Fruit fly (Drosophila melanogaster) whole organism, embryonic: ENCODE measurements around the gene CG8372.

ENCODE experiments used
- CG10462 ChIP-seq: fragments of 200-800 bp; sonication (Bioruptor generic); optimal IDR thresholded peaks from 2 replicates; lab custom pipeline; 2016; ENCODE audit warnings: missing biosample characterization, missing genetic modification characterization
- CG10979 ChIP-seq: fragments of 200-800 bp; sonication (Bioruptor generic); optimal IDR thresholded peaks from 2 replicates; lab custom pipeline; 2018; ENCODE audit warnings: missing biosample characterization, mild to moderate bottlenecking, missing genetic modification characterization, moderate library complexity
- CG11247 ChIP-seq: fragments of 200-800 bp; sonication (Bioruptor generic); IDR thresholded peaks from 2 replicates; pipeline ENCODE4 v1.3.6; 2022; ENCODE audit warnings: missing biosample characterization, missing genetic modification characterization
- CG12299 ChIP-seq: fragments of 200-800 bp; sonication (Bioruptor generic); optimal IDR thresholded peaks from 2 replicates; lab custom pipeline; 2018; ENCODE audit warnings: missing biosample characterization, mild to moderate bottlenecking, missing genetic modification characterization
- CG12391 ChIP-seq: fragments of 200-800 bp; sonication (Bioruptor generic); optimal IDR thresholded peaks from 3 replicates; lab custom pipeline; 2018; ENCODE audit warnings: missing biosample characterization, mild to moderate bottlenecking, missing genetic modification characterization, moderate library complexity
- CG12744 ChIP-seq: fragments of 200-800 bp; sonication (Bioruptor generic); optimal IDR thresholded peaks from 2 replicates; lab custom pipeline; 2016; ENCODE audit warnings: missing biosample characterization, missing genetic modification characterization
- CG13775 ChIP-seq: fragments of 200-800 bp; sonication (Bioruptor generic); optimal IDR thresholded peaks from 3 replicates; lab custom pipeline; 2017; ENCODE audit warnings: missing biosample characterization, mild to moderate bottlenecking, missing genetic modification characterization
- CG1603 ChIP-seq: fragments of 200-800 bp; sonication (Bioruptor generic); optimal IDR thresholded peaks from 2 replicates; lab custom pipeline; 2019; ENCODE audit warnings: missing biosample characterization, mild to moderate bottlenecking, missing genetic modification characterization, moderate library complexity
- CG17361 ChIP-seq: fragments of 200-800 bp; sonication (Bioruptor generic); IDR thresholded peaks from 3 replicates; pipeline ENCODE4 v1.3.6; 2022; ENCODE audit warnings: missing biosample characterization, missing genetic modification characterization
- CG17568 ChIP-seq: fragments of 200-800 bp; sonication (Bioruptor generic); optimal IDR thresholded peaks from 2 replicates; lab custom pipeline; 2018; ENCODE audit warnings: missing biosample characterization, mild to moderate bottlenecking, missing genetic modification characterization, moderate library complexity
- CG6791 ChIP-seq: fragments of 200-800 bp; sonication (Bioruptor generic); IDR thresholded peaks from 3 replicates; pipeline ENCODE4 v1.3.6; 2022; ENCODE audit warnings: missing biosample characterization, missing genetic modification characterization; ENCODE audit not compliant: partially characterized antibody
- CG7745 ChIP-seq: fragments of 200-800 bp; sonication (Bioruptor generic); optimal IDR thresholded peaks from 2 replicates; lab custom pipeline; 2018; ENCODE audit warnings: missing biosample characterization, mild to moderate bottlenecking, missing genetic modification characterization, moderate library complexity
- D19B ChIP-seq: fragments of 200-800 bp; sonication (Bioruptor generic); optimal IDR thresholded peaks from 2 replicates; lab custom pipeline; 2017; ENCODE audit warnings: missing biosample characterization, mild to moderate bottlenecking, missing genetic modification characterization
- Dfd ChIP-seq, 2 experiments: fragments of >200 bp; optimal IDR thresholded peaks; 2 replicates each; lab custom pipeline; 2017; ENCODE audit warnings: missing biosample characterization in 2 of 2, missing genetic modification characterization in 2 of 2
- Gsc ChIP-seq: fragments of 200-800 bp; sonication (Bioruptor generic); IDR thresholded peaks from 2 replicates; pipeline ENCODE4 v1.3.6; 2022; ENCODE audit warnings: missing biosample characterization, missing genetic modification characterization
- HLH54F ChIP-seq: fragments of 200-800 bp; sonication (Bioruptor generic); optimal IDR thresholded peaks from 3 replicates; lab custom pipeline; 2016; ENCODE audit warnings: missing biosample characterization, missing genetic modification characterization
- HLHmδ ChIP-seq: fragments of 200-800 bp; sonication (Bioruptor generic); optimal IDR thresholded peaks from 2 replicates; lab custom pipeline; 2018; ENCODE audit warnings: missing biosample characterization, mild to moderate bottlenecking, missing genetic modification characterization, moderate library complexity
- HmgZ ChIP-seq: fragments of 200-800 bp; sonication (Bioruptor generic); optimal IDR thresholded peaks from 2 replicates; lab custom pipeline; 2018; ENCODE audit warnings: missing biosample characterization, mild to moderate bottlenecking, missing genetic modification characterization
- Jarid2 ChIP-seq: fragments of 200-800 bp; sonication (Bioruptor generic); optimal IDR thresholded peaks from 3 replicates; lab custom pipeline; 2017; ENCODE audit warnings: mild to moderate bottlenecking, missing biosample characterization, missing genetic modification reagents, missing genetic modification characterization
- Poxn ChIP-seq: fragments of 200-800 bp; sonication (Bioruptor generic); IDR thresholded peaks from 2 replicates; pipeline ENCODE4 v1.3.6; 2022; ENCODE audit warnings: missing biosample characterization, missing genetic modification characterization
- Six4 ChIP-seq: fragments of 200-800 bp; sonication (Bioruptor generic); optimal IDR thresholded peaks from 2 replicates; lab custom pipeline; 2016; ENCODE audit warnings: missing biosample characterization, missing genetic modification characterization
- Usf ChIP-seq: fragments of 200-800 bp; sonication (Bioruptor generic); optimal IDR thresholded peaks from 2 replicates; lab custom pipeline; 2017; ENCODE audit warnings: missing genotype, missing biosample characterization, missing genetic modification characterization
- ab ChIP-seq: fragments of 200-800 bp; sonication (Bioruptor generic); optimal IDR thresholded peaks from 2 replicates; lab custom pipeline; 2016; ENCODE audit warnings: missing biosample characterization, missing genetic modification characterization
- al ChIP-seq: fragments of 200-800 bp; sonication (Bioruptor generic); IDR thresholded peaks from 2 replicates; pipeline ENCODE4 v1.3.6; 2022; ENCODE audit warnings: missing biosample characterization, missing genetic modification characterization
- br ChIP-seq: fragments of >200 bp; optimal IDR thresholded peaks from 2 replicates; lab custom pipeline; 2017
- cg ChIP-seq: fragments of 200-800 bp; sonication (Bioruptor generic); optimal IDR thresholded peaks from 3 replicates; lab custom pipeline; 2019; ENCODE audit warnings: missing biosample characterization, mild to moderate bottlenecking, missing genetic modification characterization, moderate library complexity
- chinmo ChIP-seq: fragments of 200-800 bp; sonication (Bioruptor generic); IDR thresholded peaks from 4 replicates; pipeline ENCODE4 v1.3.6; 2022; ENCODE audit warnings: missing biosample characterization, missing genetic modification characterization; ENCODE audit not compliant: partially characterized antibody
- crc ChIP-seq: fragments of 200-800 bp; sonication (Bioruptor generic); optimal IDR thresholded peaks from 2 replicates; lab custom pipeline; 2016; ENCODE audit warnings: missing biosample characterization, missing genetic modification characterization
- dmrt11E ChIP-seq: fragments of 200-800 bp; sonication (Bioruptor generic); optimal IDR thresholded peaks from 3 replicates; lab custom pipeline; 2018; ENCODE audit warnings: missing biosample characterization, mild to moderate bottlenecking, missing genetic modification characterization, moderate library complexity
- esg ChIP-seq: fragments of 200-800 bp; sonication (Bioruptor generic); conservative IDR thresholded peaks from 2 replicates; pipeline ENCODE4 v1.3.6; 2022; ENCODE audit warnings: missing biosample characterization, missing genetic modification characterization
- fu2 ChIP-seq: fragments of 200-800 bp; sonication (Bioruptor generic); optimal IDR thresholded peaks from 2 replicates; lab custom pipeline; 2016; ENCODE audit warnings: missing biosample characterization, missing genetic modification characterization
- gem ChIP-seq: fragments of 200-800 bp; sonication (Bioruptor generic); optimal IDR thresholded peaks from 2 replicates; lab custom pipeline; 2019; ENCODE audit warnings: missing biosample characterization, mild to moderate bottlenecking, missing genetic modification characterization, moderate library complexity
- gsb-n ChIP-seq: fragments of 200-800 bp; sonication (Bioruptor generic); optimal IDR thresholded peaks from 3 replicates; lab custom pipeline; 2018; ENCODE audit warnings: missing biosample characterization, mild to moderate bottlenecking, missing genetic modification characterization
- jumu ChIP-seq: fragments of 200-800 bp; sonication (Bioruptor generic); optimal IDR thresholded peaks from 3 replicates; lab custom pipeline; 2016; ENCODE audit warnings: missing biosample characterization, missing genetic modification characterization
- kay ChIP-seq: fragments of 200-800 bp; sonication (Bioruptor generic); optimal IDR thresholded peaks from 2 replicates; lab custom pipeline; 2016; ENCODE audit warnings: missing biosample characterization, missing genetic modification characterization
- kni ChIP-seq: fragments of 200-800 bp; sonication (Bioruptor generic); optimal IDR thresholded peaks from 3 replicates; lab custom pipeline; 2017; ENCODE audit warnings: mild to moderate bottlenecking, missing biosample characterization, missing genetic modification reagents, missing genetic modification characterization
- lmd ChIP-seq: fragments of 200-800 bp; sonication (Bioruptor generic); IDR thresholded peaks from 2 replicates; pipeline ENCODE4 v1.3.6; 2022; ENCODE audit warnings: missing biosample characterization, missing genetic modification characterization
- lov ChIP-seq, 2 experiments: fragments of 200-800 bp in 1 of 2; fragments of >200 bp in 1 of 2; sonication (Bioruptor generic) in 1 of 2; IDR thresholded peaks in 1 of 2; optimal IDR thresholded peaks in 1 of 2; 2 replicates in 1 of 2; 3 replicates in 1 of 2; pipeline versions ENCODE4 v1.3.6 to Lab custom; 2017 to 2022; ENCODE audit warnings: missing biosample characterization in 1 of 2, missing genetic modification characterization in 1 of 2
- otp ChIP-seq: fragments of 200-800 bp; sonication (Bioruptor generic); IDR thresholded peaks from 3 replicates; pipeline ENCODE4, ENCODE4 v1.3.6; 2022; ENCODE audit warnings: missing biosample characterization, missing genetic modification characterization
- pho ChIP-seq: fragments of 200-800 bp; sonication (Bioruptor generic); optimal IDR thresholded peaks from 2 replicates; lab custom pipeline; 2016; ENCODE audit warnings: missing biosample characterization, missing genetic modification characterization
- prd ChIP-seq, 3 experiments: fragments of >200 bp in 2 of 3; fragments of 200-800 bp in 1 of 3; sonication (Bioruptor generic) in 1 of 3; optimal IDR thresholded peaks in 2 of 3; IDR thresholded peaks in 1 of 3; 2 replicates in 2 of 3; 3 replicates in 1 of 3; pipeline versions ENCODE4 v1.3.6 to Lab custom; 2017 to 2022; ENCODE audit warnings: missing biosample characterization in 1 of 3, missing genetic modification characterization in 1 of 3
- rib ChIP-seq: fragments of 200-800 bp; sonication (Bioruptor generic); IDR thresholded peaks from 2 replicates; pipeline ENCODE4 v1.3.6; 2022; ENCODE audit warnings: missing biosample characterization, missing genetic modification characterization
- scrt ChIP-seq: fragments of 200-800 bp; sonication (Bioruptor generic); optimal IDR thresholded peaks from 2 replicates; lab custom pipeline; 2018; ENCODE audit warnings: missing biosample characterization, mild to moderate bottlenecking, missing genetic modification characterization, moderate library complexity
- sd ChIP-seq: fragments of 200-800 bp; sonication (Bioruptor generic); optimal IDR thresholded peaks from 3 replicates; lab custom pipeline; 2018; ENCODE audit warnings: missing biosample characterization, mild to moderate bottlenecking, missing genetic modification characterization, moderate library complexity
- sob ChIP-seq: fragments of 200-800 bp; sonication (Bioruptor generic); IDR thresholded peaks from 2 replicates; pipeline ENCODE4 v1.3.6; 2022; ENCODE audit warnings: missing biosample characterization, missing genetic modification characterization
- sqz ChIP-seq: fragments of 200-800 bp; sonication (Bioruptor generic); optimal IDR thresholded peaks from 3 replicates; lab custom pipeline; 2018; ENCODE audit warnings: missing biosample characterization, mild to moderate bottlenecking, missing genetic modification characterization
- tgo ChIP-seq: fragments of 200-800 bp; sonication (Bioruptor generic); IDR thresholded peaks from 3 replicates; pipeline ENCODE4 v1.3.6; 2022; ENCODE audit warnings: missing biosample characterization, missing genetic modification characterization
- unpg ChIP-seq: fragments of 200-800 bp; sonication (Bioruptor generic); optimal IDR thresholded peaks from 3 replicates; lab custom pipeline; 2018; ENCODE audit warnings: missing biosample characterization, mild to moderate bottlenecking, missing genetic modification characterization, moderate library complexity
- zen ChIP-seq: fragments of 200-800 bp; sonication (Bioruptor generic); optimal IDR thresholded peaks from 3 replicates; lab custom pipeline; 2018; ENCODE audit warnings: missing biosample characterization, mild to moderate bottlenecking, missing genetic modification characterization, moderate library complexity

The CG8372 gene

dm6 chr2L:8165800-8166576 is 46.7 kb downstream of the CG8372 start (continued):
- TF ChIP-seq sob (GFP tag; lab: Robert Waterston, UW) (peak; percentile 48; the same call in 1 of the 2 replicates), CG12744 (GFP tag; lab: Kevin White, UChicago) (peak; percentile 10), zen (peak; percentile 73), CG10462 (GFP tag; lab: Kevin White, UChicago) (no peak), CG11247 (GFP tag; lab: Robert Waterston, UW) (no peak), otp (GFP tag; lab: Robert Waterston, UW) (no peak), sd (tag; lab: Kevin White, UChicago) (peak; percentile 92), br (lab: Kevin White, UChicago) (no peak), tgo (GFP tag; lab: Robert Waterston, UW) (no peak), Gsc (GFP tag; lab: Robert Waterston, UW) (no peak), crc (GFP tag; lab: Kevin White, UChicago) (no peak), kay (GFP tag; lab: Kevin White, UChicago) (no peak), al (no peak), cg (GFP tag; lab: Kevin White, UChicago) (no peak), CG1603 (tag; lab: Kevin White, UChicago) (peak; percentile 19), Poxn (no peak), prd (optimal IDR thresholded peaks at IDR 0.05; lab: Kevin White, UChicago) (no peak), prd (GFP tag; IDR thresholded peaks at IDR 0.05; lab: Robert Waterston, UW) (no peak), CG13775 (no peak), chinmo (0 out of 4 replicates have a peak, but pooled peaks have one; percentile 61), HLH54F (GFP tag; lab: Kevin White, UChicago) (no peak), HLHmδ (GFP tag; lab: Kevin White, UChicago) (no peak), rib (GFP tag; lab: Robert Waterston, UW) (no peak; the same call in 1 of the 2 replicates), CG12391 (tag; lab: Kevin White, UChicago) (peak; percentile 5), CG17361 (GFP tag; lab: Robert Waterston, UW) (no peak), pho (no peak), sqz (GFP tag; lab: Kevin White, UChicago) (no peak), Jarid2 (GFP tag; lab: Kevin White, UChicago) (no peak), ab (GFP tag; lab: Kevin White, UChicago) (no peak), kni (GFP tag; lab: Kevin White, UChicago) (peak; percentile 28), jumu (GFP tag; lab: Kevin White, UChicago) (no peak), CG7745 (tag; lab: Kevin White, UChicago) (peak; percentile 68), CG10979 (no peak), HmgZ (tag; lab: Kevin White, UChicago) (no peak), Dfd (GFP tag; optimal IDR thresholded peaks at IDR 0.05; lab: Kevin White, UChicago) (no peak), gsb-n (peak; percentile 10), unpg (GFP tag; lab: Kevin White, UChicago) (peak; percentile 13), CG12299 (tag; lab: Kevin White, UChicago) (no peak), CG6791 (GFP tag; lab: Robert Waterston, UW) (no peak), D19B (GFP tag; lab: Kevin White, UChicago) (no peak), scrt (GFP tag; lab: Kevin White, UChicago) (no peak), CG17568 (peak; percentile 14), lov (optimal IDR thresholded peaks at IDR 0.05; lab: Kevin White, UChicago) (no peak), lov (GFP tag; IDR thresholded peaks at IDR 0.05; lab: Robert Waterston, UW) (no peak), dmrt11E (peak; percentile 53), lmd (GFP tag; lab: Robert Waterston, UW) (no peak), fu2 (GFP tag; lab: Kevin White, UChicago) (no peak), gem (peak; percentile 27), esg (GFP tag; lab: Robert Waterston, UW) (no peak), Six4 (GFP tag; lab: Kevin White, UChicago) (no peak), Usf (GFP tag; lab: Kevin White, UChicago) (no peak)
